Worm (Caenorhabditis elegans): ENCODE results near the gene C25D7.16.

DNA sequence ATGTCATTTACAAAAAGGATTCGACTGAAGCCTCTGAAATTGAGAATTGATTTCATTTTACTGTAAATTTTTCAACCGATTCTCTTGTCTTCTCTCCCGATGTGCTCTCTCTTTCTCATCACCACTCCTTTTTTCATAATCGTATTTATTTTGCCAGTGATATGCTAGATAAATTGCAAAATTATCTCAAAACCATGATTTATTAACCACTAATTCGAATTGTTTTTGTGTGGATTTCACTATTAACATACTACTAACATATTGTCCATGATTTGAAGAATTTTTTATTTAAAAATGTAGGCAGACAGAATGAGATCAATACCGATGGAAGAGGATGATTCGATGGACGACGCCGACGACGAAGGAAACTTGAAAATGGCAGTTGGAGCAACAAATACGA is 11.2 kb downstream of the C25D7.16 start, which contains the start of gene C25D7.10:
- TF ChIP-seq rec-8 (tag; optimal IDR thresholded peaks at IDR 0.05) (no peak), unc-62 (GFP tag; optimal IDR thresholded peaks at IDR 0.05) (no peak), ama-1 (optimal IDR thresholded peaks at IDR 0.05) (no peak), ama-1 (GFP tag; optimal IDR thresholded peaks at IDR 0.05) (no peak)

Measured in whole organism, young adult.